Worm (Caenorhabditis elegans): ENCODE results near the gene C46A5.1.
A peak's percentile ranks its signal among the peaks of the same experiment; 100 is the strongest.

ce11 chrIV:7790801-7791588, 27.3 kb downstream of the C46A5.1 start, which contains the start of gene rsp-6:
- TF ChIP-seq lir-1 (GFP tag; conservative IDR thresholded peaks at IDR 0.05) (no peak), nhr-179 (tag; optimal IDR thresholded peaks at IDR 0.05) (no peak), unc-130 (GFP tag; optimal IDR thresholded peaks at IDR 0.05) (peak; percentile 66), B0336.3 (GFP tag; IDR thresholded peaks at IDR 0.05) (peak; percentile 66), ceh-40 (GFP tag; IDR thresholded peaks at IDR 0.05) (no peak), nfya-1 (tag; optimal IDR thresholded peaks at IDR 0.05; ENCODE audit: borderline replicate concordance, insufficient read depth) (no peak), efl-1 (GFP tag; optimal IDR thresholded peaks at IDR 0.05) (peak; percentile 93), egrh-3 (GFP tag; IDR thresholded peaks at IDR 0.05) (peak; percentile 64), C17E4.6 (GFP tag; IDR thresholded peaks at IDR 0.05) (peak; percentile 43; the same call in 1 of the 2 replicates), K12H6.12 (tag; optimal IDR thresholded peaks at IDR 0.05) (peak; percentile 73), cebp-1 (GFP tag; IDR thresholded peaks at IDR 0.05) (peak; percentile 76), cebp-1 (tag; optimal IDR thresholded peaks at IDR 0.05) (peak; percentile 84), unc-62 (GFP tag; optimal IDR thresholded peaks at IDR 0.05) (no peak), atf-7 (tag; optimal IDR thresholded peaks at IDR 0.05) (no peak)

Measured in whole organism, young adult.